Fruit fly (Drosophila melanogaster) whole organism, embryonic: ENCODE data around the gene PIG-U.
A peak's percentile ranks its signal among the peaks of the same experiment; 100 is the strongest.

Experiments used
- Awh ChIP-seq: fragments of 200-800 bp; sonication (Bioruptor generic); IDR thresholded peaks from 2 replicates; pipeline ENCODE4, ENCODE4 v1.3.6; 2022; ENCODE audit warnings: missing biosample characterization, missing genetic modification characterization
- CG10462 ChIP-seq: fragments of 200-800 bp; sonication (Bioruptor generic); optimal IDR thresholded peaks from 2 replicates; lab custom pipeline; 2016; ENCODE audit warnings: missing biosample characterization, missing genetic modification characterization
- CG1233 ChIP-seq: fragments of 200-800 bp; sonication (Bioruptor generic); optimal IDR thresholded peaks from 4 replicates; lab custom pipeline; 2018; ENCODE audit warnings: missing biosample characterization, mild to moderate bottlenecking, missing genetic modification characterization
- CG12391 ChIP-seq: fragments of 200-800 bp; sonication (Bioruptor generic); optimal IDR thresholded peaks from 3 replicates; lab custom pipeline; 2018; ENCODE audit warnings: missing biosample characterization, mild to moderate bottlenecking, missing genetic modification characterization, moderate library complexity
- CG12744 ChIP-seq: fragments of 200-800 bp; sonication (Bioruptor generic); optimal IDR thresholded peaks from 2 replicates; lab custom pipeline; 2016; ENCODE audit warnings: missing biosample characterization, missing genetic modification characterization
- CG1647 ChIP-seq: fragments of 200-800 bp; sonication (Bioruptor generic); optimal IDR thresholded peaks from 3 replicates; lab custom pipeline; 2016; ENCODE audit warnings: missing biosample characterization, missing genetic modification characterization
- CG17802 ChIP-seq: fragments of 200-800 bp; sonication (Bioruptor generic); optimal IDR thresholded peaks from 2 replicates; lab custom pipeline; 2018; ENCODE audit warnings: missing biosample characterization, mild to moderate bottlenecking, missing genetic modification characterization, moderate library complexity
- CG2678 ChIP-seq: fragments of 200-800 bp; sonication (Bioruptor generic); optimal IDR thresholded peaks from 3 replicates; lab custom pipeline; 2019; ENCODE audit warnings: missing biosample characterization, mild to moderate bottlenecking, missing genetic modification characterization, moderate library complexity
- CG31365 ChIP-seq: fragments of 200-800 bp; sonication (Bioruptor generic); optimal IDR thresholded peaks from 2 replicates; lab custom pipeline; 2018; ENCODE audit warnings: missing biosample characterization, mild to moderate bottlenecking, missing genetic modification characterization
- CG32532 ChIP-seq: fragments of 200-800 bp; sonication (Bioruptor generic); IDR thresholded peaks from 2 replicates; pipeline ENCODE4 v1.3.6; 2022; ENCODE audit warnings: missing biosample characterization, missing genetic modification characterization
- CG33557 ChIP-seq: fragments of 200-800 bp; sonication (Bioruptor generic); optimal IDR thresholded peaks from 2 replicates; lab custom pipeline; 2019; ENCODE audit warnings: missing biosample characterization, mild to moderate bottlenecking, missing genetic modification characterization, moderate library complexity
- CG4360 ChIP-seq: fragments of 200-800 bp; sonication (Bioruptor generic); IDR thresholded peaks from 2 replicates; pipeline ENCODE4 v1.3.6; 2022; ENCODE audit warnings: missing biosample characterization, missing genetic modification characterization
- CG4404 ChIP-seq: fragments of 200-800 bp; sonication (Bioruptor generic); IDR thresholded peaks from 2 replicates; pipeline ENCODE4 v1.3.6; 2022; ENCODE audit warnings: missing biosample characterization, missing genetic modification characterization
- CG4820 ChIP-seq: fragments of 200-800 bp; sonication (Bioruptor generic); optimal IDR thresholded peaks from 3 replicates; lab custom pipeline; 2016; ENCODE audit warnings: missing biosample characterization, missing genetic modification characterization
- CG7786 ChIP-seq: fragments of 200-800 bp; sonication (Bioruptor generic); optimal IDR thresholded peaks from 2 replicates; lab custom pipeline; 2016; ENCODE audit warnings: missing biosample characterization, missing genetic modification characterization
- CG9817 ChIP-seq: fragments of 200-800 bp; sonication (Bioruptor generic); optimal IDR thresholded peaks from 2 replicates; lab custom pipeline; 2018; ENCODE audit warnings: missing biosample characterization, mild to moderate bottlenecking, missing genetic modification characterization, moderate library complexity
- CG9876 ChIP-seq: fragments of 200-800 bp; sonication (Bioruptor generic); optimal IDR thresholded peaks from 2 replicates; lab custom pipeline; 2016; ENCODE audit warnings: missing biosample characterization, missing genetic modification characterization
- CG9932 ChIP-seq: fragments of 200-800 bp; sonication (Bioruptor generic); IDR thresholded peaks from 2 replicates; pipeline ENCODE4 v1.3.6; 2022; ENCODE audit warnings: missing biosample characterization, missing genetic modification characterization
- Dref ChIP-seq: fragments of 200-800 bp; sonication (Bioruptor generic); IDR thresholded peaks from 2 replicates; pipeline ENCODE4 v1.3.6; 2022; ENCODE audit warnings: missing biosample characterization, missing genetic modification characterization
- HmgZ ChIP-seq: fragments of 200-800 bp; sonication (Bioruptor generic); optimal IDR thresholded peaks from 2 replicates; lab custom pipeline; 2018; ENCODE audit warnings: missing biosample characterization, mild to moderate bottlenecking, missing genetic modification characterization
- Lpt ChIP-seq: fragments of >200 bp; optimal IDR thresholded peaks from 2 replicates; lab custom pipeline; 2018; ENCODE audit warnings: missing biosample characterization, missing genetic modification characterization
- MESR4 ChIP-seq: fragments of 200-800 bp; sonication (Bioruptor generic); optimal IDR thresholded peaks from 2 replicates; lab custom pipeline; 2018; ENCODE audit warnings: missing biosample characterization, mild to moderate bottlenecking, missing genetic modification characterization, moderate library complexity
- Mad ChIP-seq: fragments of 200-800 bp; sonication (Bioruptor generic); optimal IDR thresholded peaks from 2 replicates; lab custom pipeline; 2016; ENCODE audit warnings: missing biosample characterization, missing genetic modification characterization
- Meics ChIP-seq: fragments of 200-800 bp; sonication (Bioruptor generic); optimal IDR thresholded peaks from 2 replicates; lab custom pipeline; 2017; ENCODE audit warnings: missing biosample characterization, mild to moderate bottlenecking, missing genetic modification characterization
- NfI ChIP-seq: fragments of 200-800 bp; sonication (Bioruptor generic); optimal IDR thresholded peaks from 3 replicates; lab custom pipeline; 2018; ENCODE audit warnings: missing biosample characterization, mild to moderate bottlenecking, missing genetic modification characterization, moderate library complexity
- Oli ChIP-seq: fragments of 200-800 bp; sonication (Bioruptor generic); optimal IDR thresholded peaks from 2 replicates; lab custom pipeline; 2018; ENCODE audit warnings: missing biosample characterization, mild to moderate bottlenecking, missing genetic modification characterization, moderate library complexity
- Poxn ChIP-seq: fragments of 200-800 bp; sonication (Bioruptor generic); IDR thresholded peaks from 2 replicates; pipeline ENCODE4 v1.3.6; 2022; ENCODE audit warnings: missing biosample characterization, missing genetic modification characterization
- Sin3A ChIP-seq: fragments of >200 bp; optimal IDR thresholded peaks from 2 replicates; lab custom pipeline; 2018
- Sry-β ChIP-seq: fragments of 200-800 bp; sonication (Bioruptor generic); optimal IDR thresholded peaks from 2 replicates; lab custom pipeline; 2018; ENCODE audit warnings: missing biosample characterization, mild to moderate bottlenecking, missing genetic modification characterization, moderate library complexity
- Stat92E ChIP-seq, 3 experiments: fragments of >200 bp in 2 of 3; fragments of 200-800 bp in 1 of 3; sonication (Bioruptor generic) in 1 of 3; optimal IDR thresholded peaks; 2 replicates each; lab custom pipeline; 2017 to 2019; ENCODE audit warnings: missing biosample characterization in 3 of 3, missing genetic modification characterization in 3 of 3, mild to moderate bottlenecking in 1 of 3, moderate library complexity in 1 of 3
- ato ChIP-seq: fragments of 200-800 bp; sonication (Bioruptor generic); IDR thresholded peaks from 2 replicates; pipeline ENCODE4 v1.3.6; 2022; ENCODE audit warnings: missing biosample characterization, missing genetic modification characterization; ENCODE audit not compliant: partially characterized antibody
- br ChIP-seq: fragments of >200 bp; optimal IDR thresholded peaks from 2 replicates; lab custom pipeline; 2017
- chinmo ChIP-seq: fragments of 200-800 bp; sonication (Bioruptor generic); IDR thresholded peaks from 4 replicates; pipeline ENCODE4 v1.3.6; 2022; ENCODE audit warnings: missing biosample characterization, missing genetic modification characterization; ENCODE audit not compliant: partially characterized antibody
- ci ChIP-seq: fragments of 200-800 bp; sonication (Bioruptor generic); IDR thresholded peaks from 3 replicates; pipeline ENCODE4 v1.3.6; 2022; ENCODE audit warnings: missing biosample characterization, missing genetic modification characterization
- gfzf ChIP-seq: fragments of 200-800 bp; sonication (Bioruptor generic); optimal IDR thresholded peaks from 2 replicates; lab custom pipeline; 2016; ENCODE audit warnings: missing biosample characterization, mild to moderate bottlenecking, missing genetic modification characterization, moderate library complexity
- knrl ChIP-seq: fragments of 200-800 bp; sonication (Bioruptor generic); IDR thresholded peaks from 3 replicates; pipeline ENCODE4 v1.3.6; 2022; ENCODE audit warnings: missing biosample characterization, missing genetic modification characterization; ENCODE audit not compliant: partially characterized antibody
- lmd ChIP-seq: fragments of 200-800 bp; sonication (Bioruptor generic); IDR thresholded peaks from 2 replicates; pipeline ENCODE4 v1.3.6; 2022; ENCODE audit warnings: missing biosample characterization, missing genetic modification characterization
- lola ChIP-seq, 3 experiments: fragments of >200 bp in 2 of 3; fragments of 200-800 bp in 1 of 3; sonication (Bioruptor generic) in 1 of 3; optimal IDR thresholded peaks; 2 replicates each; lab custom pipeline; 2017 to 2019; ENCODE audit warnings: missing biosample characterization in 3 of 3, missing genetic modification characterization in 3 of 3, mild to moderate bottlenecking in 1 of 3, moderate library complexity in 1 of 3
- nerfin-1 ChIP-seq: fragments of 200-800 bp; sonication (Bioruptor generic); optimal IDR thresholded peaks from 3 replicates; lab custom pipeline; 2019; ENCODE audit warnings: missing biosample characterization, mild to moderate bottlenecking, missing genetic modification characterization, moderate library complexity
- ranshi ChIP-seq: fragments of 200-800 bp; sonication (Bioruptor generic); IDR thresholded peaks from 2 replicates; pipeline ENCODE4 v1.3.6; 2022; ENCODE audit warnings: missing biosample characterization, missing genetic modification characterization
- slbo ChIP-seq: fragments of 200-800 bp; sonication (Bioruptor generic); IDR thresholded peaks from 2 replicates; pipeline ENCODE4 v1.3.6; 2022; ENCODE audit warnings: missing biosample characterization, missing genetic modification characterization
- stc ChIP-seq: fragments of 200-800 bp; sonication (Bioruptor generic); IDR thresholded peaks from 2 replicates; pipeline ENCODE4 v1.3.6; 2022; ENCODE audit warnings: missing biosample characterization, missing genetic modification characterization
- tna ChIP-seq: fragments of 200-800 bp; sonication (Bioruptor generic); IDR thresholded peaks from 2 replicates; pipeline ENCODE4 v1.3.6; 2022; ENCODE audit warnings: missing biosample characterization, missing genetic modification characterization; ENCODE audit not compliant: partially characterized antibody
- trem ChIP-seq: fragments of 200-800 bp; optimal IDR thresholded peaks from 3 replicates; lab custom pipeline; 2019; ENCODE audit warnings: missing biosample characterization, mild to moderate bottlenecking, missing genetic modification characterization, moderate library complexity
- ttk ChIP-seq: fragments of 200-800 bp; sonication (Bioruptor generic); IDR thresholded peaks from 2 replicates; pipeline ENCODE4 v2.1.2; 2022; ENCODE audit warnings: missing biosample characterization, missing genetic modification characterization
- unpg ChIP-seq: fragments of 200-800 bp; sonication (Bioruptor generic); optimal IDR thresholded peaks from 3 replicates; lab custom pipeline; 2018; ENCODE audit warnings: missing biosample characterization, mild to moderate bottlenecking, missing genetic modification characterization, moderate library complexity
- zen ChIP-seq: fragments of 200-800 bp; sonication (Bioruptor generic); optimal IDR thresholded peaks from 3 replicates; lab custom pipeline; 2018; ENCODE audit warnings: missing biosample characterization, mild to moderate bottlenecking, missing genetic modification characterization, moderate library complexity
- zf30C ChIP-seq: fragments of 200-800 bp; sonication (Bioruptor generic); optimal IDR thresholded peaks from 3 replicates; lab custom pipeline; 2018; ENCODE audit warnings: missing biosample characterization, mild to moderate bottlenecking, missing genetic modification characterization
- zfh2 ChIP-seq: fragments of 200-800 bp; sonication (Bioruptor generic); optimal IDR thresholded peaks from 2 replicates; lab custom pipeline; 2016; ENCODE audit warnings: missing biosample characterization, missing genetic modification characterization

The PIG-U gene

dm6 chr2L:8541469-8542233, 26.8 kb downstream of the PIG-U start, which contains the start of gene Sema1a (continued):
- TF ChIP-seq CG12391 (tag; lab: Kevin White, UChicago) (peak; percentile 69), CG32532 (GFP tag; lab: Robert Waterston, UW) (peak; percentile 75), CG9817 (tag; lab: Kevin White, UChicago) (peak; percentile 78), NfI (GFP tag; lab: Kevin White, UChicago) (peak; percentile 88), CG4820 (GFP tag; lab: Kevin White, UChicago) (peak; percentile 29), Stat92E (GFP tag; optimal IDR thresholded peaks at IDR 0.05; lab: Kevin White, UChicago) (peak in 1 of 3 experiments; percentile 73), Sin3A (lab: Kevin White, UChicago) (no peak), Poxn (GFP tag; lab: Robert Waterston, UW) (peak; percentile 67; the same call in 1 of the 2 replicates), CG4360 (GFP tag; lab: Robert Waterston, UW) (no peak), CG4404 (no peak), HmgZ (tag; lab: Kevin White, UChicago) (peak; percentile 74), Awh (GFP tag; lab: Robert Waterston, UW) (peak; percentile 57; the same call in 1 of the 2 replicates), trem (peak; percentile 42), Lpt (no peak), CG10462 (GFP tag; lab: Kevin White, UChicago) (no peak), ranshi (GFP tag; lab: Robert Waterston, UW) (peak; percentile 50; the same call in 1 of the 2 replicates), lola (GFP tag; optimal IDR thresholded peaks at IDR 0.05; lab: Kevin White, UChicago) (peak in 1 of 3 experiments; percentile 39), Mad (GFP tag; lab: Kevin White, UChicago) (no peak), Meics (GFP tag; lab: Kevin White, UChicago) (peak; percentile 47), zfh2 (GFP tag; lab: Kevin White, UChicago) (peak; percentile 60), CG9932 (GFP tag; lab: Robert Waterston, UW) (peak; percentile 76), CG7786 (peak; percentile 33), CG17802 (tag; lab: Kevin White, UChicago) (no peak), CG33557 (GFP tag; lab: Kevin White, UChicago) (peak; percentile 38), chinmo (GFP tag; lab: Robert Waterston, UW) (peak; percentile 73; the same call in 2 of the 4 replicates), unpg (GFP tag; lab: Kevin White, UChicago) (peak; percentile 92), slbo (GFP tag; lab: Robert Waterston, UW) (peak; percentile 86), ttk (GFP tag; lab: Robert Waterston, UW) (no peak; the same call in 1 of the 2 replicates), stc (GFP tag; lab: Robert Waterston, UW) (peak; percentile 44; the same call in 1 of the 2 replicates), ato (GFP tag; lab: Robert Waterston, UW) (peak; percentile 86), zf30C (GFP tag; lab: Kevin White, UChicago) (no peak), tna (GFP tag; lab: Robert Waterston, UW) (peak; percentile 84), lmd (GFP tag; lab: Robert Waterston, UW) (no peak; the same call in none of the 2 replicates), CG9876 (GFP tag; lab: Kevin White, UChicago) (peak; percentile 9), CG2678 (tag; lab: Kevin White, UChicago) (peak; percentile 54), CG1647 (peak; percentile 24), br (no peak), nerfin-1 (tag; lab: Kevin White, UChicago) (peak; percentile 33), knrl (GFP tag; lab: Robert Waterston, UW) (no peak; the same call in 1 of the 3 replicates), ci (GFP tag; lab: Robert Waterston, UW) (peak; percentile 89), Dref (no peak), Oli (tag; lab: Kevin White, UChicago) (peak; percentile 74), gfzf (no peak), CG31365 (no peak), Sry-β (GFP tag; lab: Kevin White, UChicago) (no peak), CG12744 (GFP tag; lab: Kevin White, UChicago) (no peak), zen (tag; lab: Kevin White, UChicago) (peak; percentile 22), CG1233 (GFP tag; lab: Kevin White, UChicago) (peak; percentile 28), MESR4 (GFP tag; lab: Kevin White, UChicago) (no peak)
